Fruit fly (Drosophila melanogaster) whole organism, embryonic: ENCODE results near the gene CG46441.

Experiments used
- CG1024 ChIP-seq: fragments of 200-800 bp; sonication (Bioruptor generic); IDR thresholded peaks from 2 replicates; pipeline ENCODE4 v1.3.6; 2022; ENCODE audit warnings: missing biosample characterization, missing genetic modification characterization
- CG10274 ChIP-seq: fragments of 200-800 bp; sonication (Bioruptor generic); optimal IDR thresholded peaks from 3 replicates; lab custom pipeline; 2017; ENCODE audit warnings: missing biosample characterization, mild to moderate bottlenecking, missing genetic modification characterization
- CG12769 ChIP-seq: fragments of 200-800 bp; sonication (Bioruptor generic); optimal IDR thresholded peaks from 2 replicates; lab custom pipeline; 2019; ENCODE audit warnings: missing biosample characterization, mild to moderate bottlenecking, missing genetic modification characterization, moderate library complexity
- CG13894 ChIP-seq: fragments of 200-800 bp; sonication (Bioruptor generic); optimal IDR thresholded peaks from 3 replicates; lab custom pipeline; 2018; ENCODE audit warnings: missing biosample characterization, mild to moderate bottlenecking, missing genetic modification characterization, moderate library complexity
- CG16863 ChIP-seq: fragments of 200-800 bp; sonication (Bioruptor generic); optimal IDR thresholded peaks from 3 replicates; lab custom pipeline; 2016; ENCODE audit warnings: missing biosample characterization, missing genetic modification characterization
- CG17359 ChIP-seq: fragments of 200-800 bp; sonication (Bioruptor generic); optimal IDR thresholded peaks from 3 replicates; lab custom pipeline; 2018; ENCODE audit warnings: missing biosample characterization, mild to moderate bottlenecking, missing genetic modification characterization, moderate library complexity
- CG17802 ChIP-seq: fragments of 200-800 bp; sonication (Bioruptor generic); optimal IDR thresholded peaks from 2 replicates; lab custom pipeline; 2018; ENCODE audit warnings: missing biosample characterization, mild to moderate bottlenecking, missing genetic modification characterization, moderate library complexity
- CG18599 ChIP-seq: fragments of 200-800 bp; sonication (Bioruptor generic); optimal IDR thresholded peaks from 3 replicates; lab custom pipeline; 2017; ENCODE audit warnings: missing biosample characterization, missing genetic modification characterization, mild to moderate bottlenecking, moderate library complexity, missing genetic modification reagents
- CG18619 ChIP-seq: fragments of 200-800 bp; sonication (Bioruptor generic); optimal IDR thresholded peaks from 3 replicates; lab custom pipeline; 2017; ENCODE audit warnings: missing biosample characterization, mild to moderate bottlenecking, missing genetic modification characterization
- CG2678 ChIP-seq: fragments of 200-800 bp; sonication (Bioruptor generic); optimal IDR thresholded peaks from 3 replicates; lab custom pipeline; 2019; ENCODE audit warnings: missing biosample characterization, mild to moderate bottlenecking, missing genetic modification characterization, moderate library complexity
- CG2875 ChIP-seq: fragments of 200-800 bp; sonication (Bioruptor generic); optimal IDR thresholded peaks from 2 replicates; lab custom pipeline; 2017; ENCODE audit warnings: missing biosample characterization, mild to moderate bottlenecking, missing genetic modification characterization, missing genetic modification reagents
- CG31224 ChIP-seq: fragments of 200-800 bp; sonication (Bioruptor generic); IDR thresholded peaks from 2 replicates; pipeline ENCODE4 v1.3.6; 2022; ENCODE audit warnings: missing biosample characterization, missing genetic modification characterization
- CG31441 ChIP-seq: fragments of 200-800 bp; sonication (Bioruptor generic); IDR thresholded peaks from 2 replicates; pipeline ENCODE4 v1.3.6; 2022; ENCODE audit warnings: missing biosample characterization, missing genetic modification characterization
- CG32532 ChIP-seq: fragments of 200-800 bp; sonication (Bioruptor generic); IDR thresholded peaks from 2 replicates; pipeline ENCODE4 v1.3.6; 2022; ENCODE audit warnings: missing biosample characterization, missing genetic modification characterization
- CG3847 ChIP-seq: fragments of 200-800 bp; sonication (Bioruptor generic); IDR thresholded peaks from 2 replicates; pipeline ENCODE4 v1.3.6; 2022; ENCODE audit warnings: missing biosample characterization, missing genetic modification characterization
- CG4730 ChIP-seq: fragments of 200-800 bp; sonication (Bioruptor generic); IDR thresholded peaks from 2 replicates; pipeline ENCODE4 v1.3.6; 2022; ENCODE audit warnings: missing biosample characterization, missing genetic modification characterization
- CG4854 ChIP-seq: fragments of 200-800 bp; sonication (Bioruptor generic); optimal IDR thresholded peaks from 2 replicates; lab custom pipeline; 2016; ENCODE audit warnings: missing biosample characterization, missing genetic modification characterization, inconsistent platforms
- CG5180 ChIP-seq: fragments of 200-800 bp; sonication (Bioruptor generic); optimal IDR thresholded peaks from 3 replicates; lab custom pipeline; 2017; ENCODE audit warnings: missing biosample characterization, missing genetic modification characterization, mild to moderate bottlenecking, moderate library complexity, missing genetic modification reagents
- CG6175 ChIP-seq: fragments of 200-800 bp; sonication (Bioruptor generic); IDR thresholded peaks from 3 replicates; pipeline ENCODE4 v1.3.6; 2022; ENCODE audit warnings: missing biosample characterization, missing genetic modification characterization
- CG8388 ChIP-seq: fragments of 200-800 bp; sonication (Bioruptor generic); optimal IDR thresholded peaks from 2 replicates; lab custom pipeline; 2019; ENCODE audit warnings: missing biosample characterization, mild to moderate bottlenecking, missing genetic modification characterization, moderate library complexity
- CG9797 ChIP-seq: fragments of 200-800 bp; sonication (Bioruptor generic); optimal IDR thresholded peaks from 3 replicates; lab custom pipeline; 2018; ENCODE audit warnings: missing biosample characterization, mild to moderate bottlenecking, missing genetic modification characterization
- Drgx ChIP-seq: fragments of 200-800 bp; sonication (Bioruptor generic); IDR thresholded peaks from 2 replicates; pipeline ENCODE4 v1.3.6; 2022; ENCODE audit warnings: missing biosample characterization, missing genetic modification characterization
- Ets65A ChIP-seq: fragments of 200-800 bp; sonication (Bioruptor generic); peaks from one replicate; lab custom pipeline; 2016; ENCODE audit warnings: missing biosample characterization, missing genetic modification characterization
- Hr78 ChIP-seq, 2 experiments: fragments of 200-800 bp in 1 of 2; fragments of >200 bp in 1 of 2; sonication (Bioruptor generic) in 1 of 2; optimal IDR thresholded peaks; 2 replicates each; lab custom pipeline; 2017 to 2019; ENCODE audit warnings: missing biosample characterization in 2 of 2, missing genetic modification characterization in 2 of 2, mild to moderate bottlenecking in 1 of 2, moderate library complexity in 1 of 2
- Jarid2 ChIP-seq: fragments of 200-800 bp; sonication (Bioruptor generic); optimal IDR thresholded peaks from 3 replicates; lab custom pipeline; 2017; ENCODE audit warnings: mild to moderate bottlenecking, missing biosample characterization, missing genetic modification reagents, missing genetic modification characterization
- Med ChIP-seq: fragments of 200-800 bp; sonication (Bioruptor generic); peaks from one replicate; lab custom pipeline; 2016; ENCODE audit warnings: missing biosample characterization, missing genetic modification characterization, mild to moderate bottlenecking, inconsistent platforms, moderate library complexity
- Rfx ChIP-seq: fragments of 200-800 bp; sonication (Bioruptor generic); IDR thresholded peaks from 2 replicates; pipeline ENCODE4 v1.3.6; 2022; ENCODE audit warnings: missing biosample characterization, missing genetic modification characterization
- Usf ChIP-seq: fragments of 200-800 bp; sonication (Bioruptor generic); optimal IDR thresholded peaks from 2 replicates; lab custom pipeline; 2017; ENCODE audit warnings: missing genotype, missing biosample characterization, missing genetic modification characterization
- ci ChIP-seq: fragments of 200-800 bp; sonication (Bioruptor generic); IDR thresholded peaks from 3 replicates; pipeline ENCODE4 v1.3.6; 2022; ENCODE audit warnings: missing biosample characterization, missing genetic modification characterization
- dm ChIP-seq: fragments of 200-800 bp; sonication (Bioruptor generic); optimal IDR thresholded peaks from 3 replicates; lab custom pipeline; 2016; ENCODE audit warnings: missing biosample characterization, missing genetic modification characterization
- exex ChIP-seq: fragments of 200-800 bp; sonication (Bioruptor generic); optimal IDR thresholded peaks from 4 replicates; lab custom pipeline; 2018; ENCODE audit warnings: missing biosample characterization, mild to moderate bottlenecking, missing genetic modification characterization, moderate library complexity
- gfzf ChIP-seq: fragments of 200-800 bp; sonication (Bioruptor generic); optimal IDR thresholded peaks from 2 replicates; lab custom pipeline; 2016; ENCODE audit warnings: missing biosample characterization, mild to moderate bottlenecking, missing genetic modification characterization, moderate library complexity
- grau ChIP-seq: fragments of 200-800 bp; optimal IDR thresholded peaks from 3 replicates; lab custom pipeline; 2019; ENCODE audit warnings: missing biosample characterization, mild to moderate bottlenecking, missing genetic modification characterization, moderate library complexity
- her ChIP-seq: fragments of 200-800 bp; sonication (Bioruptor generic); optimal IDR thresholded peaks from 2 replicates; lab custom pipeline; 2016; ENCODE audit warnings: missing biosample characterization, missing genetic modification characterization
- kah ChIP-seq: fragments of 200-800 bp; sonication (Bioruptor generic); optimal IDR thresholded peaks from 2 replicates; lab custom pipeline; 2018; ENCODE audit warnings: missing biosample characterization, mild to moderate bottlenecking, missing genetic modification characterization
- lilli ChIP-seq: fragments of 200-800 bp; sonication (Bioruptor generic); optimal IDR thresholded peaks from 3 replicates; lab custom pipeline; 2016; ENCODE audit warnings: missing biosample characterization, missing genetic modification characterization
- mld ChIP-seq: fragments of 200-800 bp; sonication (Bioruptor generic); IDR thresholded peaks from 3 replicates; pipeline ENCODE4 v1.3.6; 2022; ENCODE audit warnings: missing biosample characterization, missing genetic modification characterization; ENCODE audit not compliant: partially characterized antibody
- pros ChIP-seq: fragments of 200-800 bp; sonication (Bioruptor generic); optimal IDR thresholded peaks from 3 replicates; lab custom pipeline; 2019; ENCODE audit warnings: missing biosample characterization, mild to moderate bottlenecking, missing genetic modification characterization, moderate library complexity
- ranshi ChIP-seq: fragments of 200-800 bp; sonication (Bioruptor generic); IDR thresholded peaks from 2 replicates; pipeline ENCODE4 v1.3.6; 2022; ENCODE audit warnings: missing biosample characterization, missing genetic modification characterization
- rib ChIP-seq: fragments of 200-800 bp; sonication (Bioruptor generic); IDR thresholded peaks from 2 replicates; pipeline ENCODE4 v1.3.6; 2022; ENCODE audit warnings: missing biosample characterization, missing genetic modification characterization
- sens ChIP-seq: fragments of 200-800 bp; sonication (Bioruptor generic); peaks from one replicate; lab custom pipeline; 2016; ENCODE audit warnings: missing biosample characterization, missing genetic modification characterization
- sim ChIP-seq: fragments of 200-800 bp; sonication (Bioruptor generic); IDR thresholded peaks from 2 replicates; pipeline ENCODE4 v1.3.6; 2022; ENCODE audit warnings: missing biosample characterization, missing genetic modification characterization
- sob ChIP-seq: fragments of 200-800 bp; sonication (Bioruptor generic); IDR thresholded peaks from 2 replicates; pipeline ENCODE4 v1.3.6; 2022; ENCODE audit warnings: missing biosample characterization, missing genetic modification characterization
- sug ChIP-seq: fragments of 200-800 bp; optimal IDR thresholded peaks from 2 replicates; lab custom pipeline; 2019; ENCODE audit warnings: missing biosample characterization, mild to moderate bottlenecking, missing genetic modification characterization, moderate library complexity
- tio ChIP-seq: fragments of 200-800 bp; sonication (Bioruptor generic); optimal IDR thresholded peaks from 2 replicates; lab custom pipeline; 2017; ENCODE audit warnings: missing biosample characterization, missing genetic modification characterization, inconsistent platforms
- vvl ChIP-seq: fragments of 200-800 bp; sonication (Bioruptor generic); IDR thresholded peaks from 2 replicates; pipeline ENCODE4 v1.3.6; 2022; ENCODE audit warnings: missing biosample characterization, missing genetic modification characterization
- zen ChIP-seq: fragments of 200-800 bp; sonication (Bioruptor generic); optimal IDR thresholded peaks from 3 replicates; lab custom pipeline; 2018; ENCODE audit warnings: missing biosample characterization, mild to moderate bottlenecking, missing genetic modification characterization, moderate library complexity

Gene CG46441

dm6 chr3R:20546662-20547620 is 45.1 kb upstream of the CG46441 start (continued):
- TF ChIP-seq Med (peak; percentile 56), sob (GFP tag; lab: Robert Waterston, UW) (0 out of 2 replicates have a peak, but pooled peaks have one; percentile 7), CG31441 (GFP tag; lab: Robert Waterston, UW) (peak; percentile 26; the same call in 1 of the 2 replicates), CG10274 (GFP tag; lab: Kevin White, UChicago) (no peak), grau (tag; lab: Kevin White, UChicago) (peak; percentile 82), CG12769 (peak; percentile 38), lilli (peak; percentile 17), CG2678 (tag; lab: Kevin White, UChicago) (peak; percentile 4), CG18599 (GFP tag; lab: Kevin White, UChicago) (peak; percentile 11), CG9797 (GFP tag; lab: Kevin White, UChicago) (no peak), CG5180 (GFP tag; lab: Kevin White, UChicago) (peak; percentile 33), sug (peak; percentile 11), mld (no peak)

- TF ChIP-seq sug = peak; percentile 22
- no peak for TF ChIP-seq CG2875 (GFP tag; lab: Kevin White, UChicago)
- TF ChIP-seq Usf (GFP tag; lab: Kevin White, UChicago) = no peak
- 0 out of 2 replicates have a peak, but pooled peaks have one; percentile 51 for TF ChIP-seq vvl (GFP tag; lab: Robert Waterston, UW)
- TF ChIP-seq tio = no peak
- TF ChIP-seq Drgx = no peak
- no peak for TF ChIP-seq CG16863 (GFP tag; lab: Kevin White, UChicago)
- TF ChIP-seq kah = no peak
- no peak for TF ChIP-seq CG31224
- TF ChIP-seq CG13894 (tag; lab: Kevin White, UChicago) = peak; percentile 51
- TF ChIP-seq her (GFP tag; lab: Kevin White, UChicago) = no peak
- TF ChIP-seq CG1024 (GFP tag; lab: Robert Waterston, UW) = no peak
- peak; percentile 23 for TF ChIP-seq Ets65A (GFP tag; lab: Kevin White, UChicago)
- TF ChIP-seq pros (GFP tag; lab: Kevin White, UChicago) = no peak
- TF ChIP-seq CG12769 = peak; percentile 18
- TF ChIP-seq ci (GFP tag; lab: Robert Waterston, UW) = no peak
- TF ChIP-seq CG4730 = no peak
- no peak for TF ChIP-seq CG17802 (tag; lab: Kevin White, UChicago)
- no peak for TF ChIP-seq zen (tag; lab: Kevin White, UChicago)
- TF ChIP-seq CG3847 (GFP tag; lab: Robert Waterston, UW) = no peak
- TF ChIP-seq CG32532 (GFP tag; lab: Robert Waterston, UW) = peak; percentile 22; the same call in 1 of the 2 replicates
- TF ChIP-seq CG18619 (GFP tag; lab: Kevin White, UChicago) = no peak
- no peak for TF ChIP-seq CG8388 (GFP tag; lab: Kevin White, UChicago)
- TF ChIP-seq exex = no peak
- peak; percentile 62 for TF ChIP-seq Med
- no peak for TF ChIP-seq CG17359 (tag; lab: Kevin White, UChicago)
- peak; percentile 40; the same call in 1 of the 3 replicates for TF ChIP-seq CG6175 (GFP tag; lab: Robert Waterston, UW)
- TF ChIP-seq CG4854 (GFP tag; lab: Kevin White, UChicago) = no peak
- TF ChIP-seq Rfx (GFP tag; lab: Robert Waterston, UW) = 0 out of 2 replicates have a peak, but pooled peaks have one; percentile 19
- TF ChIP-seq gfzf (GFP tag; lab: Kevin White, UChicago) = no peak
- TF ChIP-seq sens = peak; percentile 34
- no peak for TF ChIP-seq Jarid2
- TF ChIP-seq Hr78 (GFP tag; optimal IDR thresholded peaks at IDR 0.05; lab: Kevin White, UChicago) = no peak
- TF ChIP-seq sim = no peak
- TF ChIP-seq rib = no peak
- 0 out of 2 replicates have a peak, but pooled peaks have one; percentile 11 for TF ChIP-seq ranshi
- TF ChIP-seq dm (GFP tag; lab: Kevin White, UChicago) = no peak
Measured at dm6 chr3R:20545678-20546077, 43.9 kb upstream of the CG46441 start.
